Worm (Caenorhabditis elegans) whole organism, dauer: ENCODE measurements around the gene F48G7.8.

ENCODE experiments used
- unc-62 ChIP-seq: sonication (generic microtip); optimal IDR thresholded peaks from 2 replicates; lab custom pipeline; 2017; ENCODE audit warnings: missing biosample characterization, missing genetic modification reagents, missing genetic modification characterization

Gene F48G7.8

ce11 chrV:636281-636680, 8.8 kb upstream of the F48G7.8 start, which contains the start of gene pals-31:
pals-31 (plus strand) TSS chrV:636581.
- no peak for TF ChIP-seq unc-62 (GFP tag; lab: Kevin White, UChicago)

- TF ChIP-seq unc-62 (GFP tag; lab: Kevin White, UChicago): no peak
These were observed 8.1 kb upstream of the F48G7.8 start for ce11 chrV:635630-636029.

- no peak for TF ChIP-seq unc-62 (GFP tag; lab: Kevin White, UChicago)
These were observed 7.4 kb upstream of the F48G7.8 start, which contains the start of gene F48G7.10 for ce11 chrV:634855-635254. F48G7.10 (minus strand) TSS chrV:634955.

ce11 chrV:631832-632231, 4.3 kb upstream of the F48G7.8 start:
- TF ChIP-seq unc-62 (GFP tag; lab: Kevin White, UChicago): no peak

- no peak for TF ChIP-seq unc-62 (GFP tag; lab: Kevin White, UChicago)
These were observed 1.0 kb upstream of the F48G7.8 start, which contains the start of gene F48G7.9 for ce11 chrV:628527-628926. F48G7.9 (minus strand) TSS chrV:628627.

ce11 chrV:626321-626720, 1.2 kb downstream of the F48G7.8 start, which contains the start of gene F48G7.7:
F48G7.7 (minus strand) TSS chrV:626421.
- TF ChIP-seq unc-62 (GFP tag; lab: Kevin White, UChicago): no peak

ce11 chrV:624922-625321, 2.6 kb downstream of the F48G7.8 start, which contains the start of gene srt-17:
srt-17 (minus strand) TSS chrV:625022.
- TF ChIP-seq unc-62 (GFP tag; lab: Kevin White, UChicago): no peak

- TF ChIP-seq unc-62 (GFP tag; lab: Kevin White, UChicago): no peak
These were observed 4.6 kb downstream of the F48G7.8 start, which contains the start of gene F48G7.5 for ce11 chrV:622902-623301. F48G7.5 (minus strand) TSS chrV:622935.

- no peak for TF ChIP-seq unc-62 (GFP tag; lab: Kevin White, UChicago)
These were observed 6.5 kb downstream of the F48G7.8 start for ce11 chrV:620987-621386.

ce11 chrV:619054-619453, 8.4 kb downstream of the F48G7.8 start, which contains the start of gene F48G7.4:
F48G7.4 (plus strand) TSS chrV:619453.
- TF ChIP-seq unc-62 (GFP tag; lab: Kevin White, UChicago): peak; percentile 31

- TF ChIP-seq unc-62 (GFP tag; lab: Kevin White, UChicago): no peak
These were observed 9.6 kb downstream of the F48G7.8 start for ce11 chrV:617917-618316.

ce11 chrV:615275-615674, 12.2 kb downstream of the F48G7.8 start, which contains the start of gene F48G7.13:
F48G7.13 (plus strand) TSS chrV:615575.
- TF ChIP-seq unc-62 (GFP tag; lab: Kevin White, UChicago): no peak

- TF ChIP-seq unc-62 (GFP tag; lab: Kevin White, UChicago): no peak
These were observed 17.3 kb downstream of the F48G7.8 start, which contains the start of gene nhr-90 for ce11 chrV:610217-610616. nhr-90 (plus strand) TSS chrV:610512.

ce11 chrV:609671-610070, 17.8 kb downstream of the F48G7.8 start, which contains the start of gene srlf-36:
srlf-36 (minus strand) TSS chrV:609771.
- no peak for TF ChIP-seq unc-62 (GFP tag; lab: Kevin White, UChicago)

- TF ChIP-seq unc-62 (GFP tag; lab: Kevin White, UChicago): no peak
These were observed 18.6 kb downstream of the F48G7.8 start, which contains the start of gene srw-109 for ce11 chrV:608844-609243. srw-109 (minus strand) TSS chrV:608944.

- no peak for TF ChIP-seq unc-62 (GFP tag; lab: Kevin White, UChicago)
These were observed 23.4 kb downstream of the F48G7.8 start, which contains the start of gene srlf-37 for ce11 chrV:604105-604504. srlf-37 (minus strand) TSS chrV:604205.

- no peak for TF ChIP-seq unc-62 (GFP tag; lab: Kevin White, UChicago)
These were observed 27.3 kb downstream of the F48G7.8 start, which contains the start of gene nhr-251 for ce11 chrV:600231-600630. nhr-251 (plus strand) TSS chrV:600531.
